Worm (Caenorhabditis elegans) whole organism, L3 larva: ENCODE data around the gene T13A10.64.

Experiments
- aly-2 ChIP-seq: fragments of 150-350 bp; optimal IDR thresholded peaks from 2 replicates; lab custom pipeline; 2014; ENCODE audit warnings: missing biosample characterization, missing genetic modification characterization
- ama-1 ChIP-seq: fragments of 150-350 bp; optimal IDR thresholded peaks from 2 replicates; lab custom pipeline; 2018
- ceh-28 ChIP-seq: fragments of 150-350 bp; optimal IDR thresholded peaks from 2 replicates; lab custom pipeline; 2014; ENCODE audit warnings: missing biosample characterization, missing genetic modification reagents, missing genetic modification characterization
- daf-12 ChIP-seq: fragments of 150-350 bp; optimal IDR thresholded peaks from 2 replicates; lab custom pipeline; 2014; ENCODE audit warnings: missing biosample characterization, missing genetic modification reagents, missing genetic modification characterization
- egl-27 ChIP-seq: sonication (generic microtip); optimal IDR thresholded peaks from 4 replicates; lab custom pipeline; 2017; ENCODE audit warnings: missing biosample characterization, missing genetic modification reagents, missing genetic modification characterization
- egl-5 ChIP-seq: fragments of 150-350 bp; optimal IDR thresholded peaks from 2 replicates; lab custom pipeline; 2017; ENCODE audit warnings: missing biosample characterization, missing genetic modification reagents, missing genetic modification characterization, inconsistent platforms
- elt-2 ChIP-seq: sonication (generic microtip); optimal IDR thresholded peaks from 2 replicates; lab custom pipeline; 2016; ENCODE audit warnings: missing genetic modification reagents, mild to moderate bottlenecking, missing genetic modification characterization, missing compliant biosample characterization
- elt-3 ChIP-seq, 3 experiments: fragments of 150-350 bp in 1 of 3; sonication (generic microtip) in 2 of 3; optimal IDR thresholded peaks; 2 replicates in 2 of 3; 4 replicates in 1 of 3; lab custom pipeline; 2014 to 2017; ENCODE audit warnings: missing biosample characterization in 3 of 3, missing genetic modification characterization in 3 of 3
- eor-1 ChIP-seq, 2 experiments: fragments of 150-350 bp; optimal IDR thresholded peaks; 2 replicates each; lab custom pipeline; 2014 to 2018; ENCODE audit warnings: missing biosample characterization in 2 of 2, missing genetic modification characterization in 2 of 2
- fkh-10 ChIP-seq: sonication (generic microtip); optimal IDR thresholded peaks from 2 replicates; lab custom pipeline; 2017; ENCODE audit warnings: missing biosample characterization, missing genetic modification reagents, missing genetic modification characterization
- hmg-11 ChIP-seq: sonication (generic microtip); optimal IDR thresholded peaks from 2 replicates; lab custom pipeline; 2016; ENCODE audit warnings: missing genetic modification characterization, missing compliant biosample characterization
- jun-1 ChIP-seq: fragments of 150-350 bp; optimal IDR thresholded peaks from 2 replicates; lab custom pipeline; 2014; ENCODE audit warnings: missing biosample characterization, missing genetic modification reagents, missing genetic modification characterization
- lin-15B ChIP-seq: fragments of 150-350 bp; optimal IDR thresholded peaks from 2 replicates; lab custom pipeline; 2014; ENCODE audit warnings: missing biosample characterization, missing genetic modification characterization
- mml-1 ChIP-seq: fragments of 150-350 bp; sonication (generic microtip); optimal IDR thresholded peaks from 3 replicates; lab custom pipeline; 2014; ENCODE audit warnings: missing biosample characterization, missing genetic modification characterization
- nhr-12 ChIP-seq: fragments of 150-350 bp; optimal IDR thresholded peaks from 2 replicates; lab custom pipeline; 2014; ENCODE audit warnings: missing biosample characterization, missing genetic modification characterization
- nhr-23 ChIP-seq: fragments of 150-350 bp; optimal IDR thresholded peaks from 2 replicates; lab custom pipeline; 2014; ENCODE audit warnings: missing biosample characterization, missing genetic modification reagents, missing genetic modification characterization
- nhr-237 ChIP-seq: fragments of 150-350 bp; optimal IDR thresholded peaks from 2 replicates; lab custom pipeline; 2014; ENCODE audit warnings: missing biosample characterization, missing genetic modification characterization
- nhr-25 ChIP-seq: sonication (generic microtip); optimal IDR thresholded peaks from 2 replicates; lab custom pipeline; 2017; ENCODE audit warnings: missing biosample characterization, missing genetic modification characterization
- nhr-28 ChIP-seq: fragments of 150-350 bp; optimal IDR thresholded peaks from 2 replicates; lab custom pipeline; 2014; ENCODE audit warnings: missing biosample characterization, missing genetic modification characterization
- nhr-43 ChIP-seq: sonication (generic microtip); optimal IDR thresholded peaks from 2 replicates; lab custom pipeline; 2016; ENCODE audit warnings: mild to moderate bottlenecking, missing genetic modification characterization, missing compliant biosample characterization; ENCODE audit not compliant: poor library complexity, severe bottlenecking
- nhr-76 ChIP-seq: fragments of 150-350 bp; sonication (generic microtip); optimal IDR thresholded peaks from 5 replicates; lab custom pipeline; 2014; ENCODE audit warnings: missing biosample characterization, missing genetic modification characterization
- nhr-77 ChIP-seq: fragments of 150-350 bp; optimal IDR thresholded peaks from 2 replicates; lab custom pipeline; 2014; ENCODE audit warnings: missing biosample characterization, missing genetic modification characterization
- pha-4 ChIP-seq: fragments of 150-350 bp; optimal IDR thresholded peaks from 2 replicates; lab custom pipeline; 2014; ENCODE audit warnings: missing biosample characterization, missing genetic modification reagents, missing genetic modification characterization
- pqm-1 ChIP-seq: fragments of 150-350 bp; optimal IDR thresholded peaks from 2 replicates; lab custom pipeline; 2017; ENCODE audit warnings: missing biosample characterization, missing genetic modification characterization, inconsistent platforms
- tbx-2 ChIP-seq: sonication (generic microtip); optimal IDR thresholded peaks from 2 replicates; lab custom pipeline; 2016; ENCODE audit warnings: mild to moderate bottlenecking, missing genetic modification characterization, missing compliant biosample characterization
- unc-62 ChIP-seq: fragments of 150-350 bp; sonication (generic microtip); optimal IDR thresholded peaks from 4 replicates; lab custom pipeline; 2014; ENCODE audit warnings: missing biosample characterization, missing genetic modification reagents, missing genetic modification characterization
- zag-1 ChIP-seq: fragments of 150-350 bp; optimal IDR thresholded peaks from 2 replicates; lab custom pipeline; 2014; ENCODE audit warnings: missing biosample characterization, missing genetic modification characterization
- ztf-4 ChIP-seq: fragments of 150-350 bp; optimal IDR thresholded peaks from 2 replicates; lab custom pipeline; 2014; ENCODE audit warnings: missing biosample characterization, missing genetic modification characterization

T13A10.64 gene

ce11 chrIV:6209337-6209736 is 45.4 kb upstream of the T13A10.64 start:
- TF ChIP-seq zag-1 (no peak), nhr-23 (no peak), pha-4 (tag; lab: Kevin White, UChicago) (peak; percentile 63)

DNA sequence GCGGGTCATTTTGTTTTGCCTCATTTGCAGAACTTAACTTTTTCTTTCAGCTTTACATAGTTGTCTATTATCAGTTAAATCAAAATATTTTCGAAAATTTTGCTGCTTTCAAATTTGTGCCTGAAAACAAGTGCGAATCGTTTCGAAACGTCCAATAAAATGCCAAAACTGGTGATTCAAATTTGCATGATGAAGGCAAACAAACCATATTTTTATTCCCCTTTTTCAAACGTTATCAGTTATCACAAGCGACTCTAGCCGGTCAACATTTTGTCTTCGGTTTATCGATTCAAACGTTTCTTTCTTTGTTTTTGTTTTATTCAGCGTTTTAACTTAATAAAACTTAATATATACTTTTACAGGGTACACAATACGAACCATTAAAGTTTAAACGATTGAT is 44.2 kb upstream of the T13A10.64 start, which contains the start of the genes ugt-24 and C49A9.6:
Gene ugt-24, minus strand, starts transcription at position 147 of the 400 bp plus-strand sequence.
Gene C49A9.6, plus strand, starts transcription at position 363 of the 400 bp plus-strand sequence.
- TF ChIP-seq pha-4 (tag; lab: Kevin White, UChicago) (peak; percentile 66), elt-2 (tag; lab: Kevin White, UChicago) (peak; percentile 71), eor-1 (tag; optimal IDR thresholded peaks at IDR 0.05; lab: Kevin White, UChicago) (no peak), pqm-1 (peak; percentile 59)

- TF ChIP-seq elt-2 (tag; lab: Kevin White, UChicago) (peak; percentile 37), unc-62 (GFP tag; lab: Kevin White, UChicago) (no peak)
Observed at ce11 chrIV:6213403-6213802, 41.3 kb upstream of the T13A10.64 start, which contains the start of gene C49A9.5. TSS of gene C49A9.5 (plus strand) at chrIV:6213673.

ce11 chrIV:6217066-6217465 is 37.7 kb upstream of the T13A10.64 start, which contains the start of gene C49A9.9:
TSS of gene C49A9.9 (plus strand) at chrIV:6217372.
- TF ChIP-seq ztf-4 (tag; lab: Kevin White, UChicago) (no peak), pqm-1 (peak; percentile 58), egl-5 (tag; lab: Kevin White, UChicago) (no peak), egl-27 (tag; lab: Kevin White, UChicago) (no peak), fkh-10 (no peak), pha-4 (tag; lab: Kevin White, UChicago) (peak; percentile 45), elt-2 (tag; lab: Kevin White, UChicago) (peak; percentile 56), nhr-43 (no peak), ceh-28 (tag; lab: Kevin White, UChicago) (no peak)
- TF ChIP-seq, all 47 proteins: peak for 3

- TF ChIP-seq hmg-11 = no peak
Observed at ce11 chrIV:6217503-6217902, 37.2 kb upstream of the T13A10.64 start.

DNA sequence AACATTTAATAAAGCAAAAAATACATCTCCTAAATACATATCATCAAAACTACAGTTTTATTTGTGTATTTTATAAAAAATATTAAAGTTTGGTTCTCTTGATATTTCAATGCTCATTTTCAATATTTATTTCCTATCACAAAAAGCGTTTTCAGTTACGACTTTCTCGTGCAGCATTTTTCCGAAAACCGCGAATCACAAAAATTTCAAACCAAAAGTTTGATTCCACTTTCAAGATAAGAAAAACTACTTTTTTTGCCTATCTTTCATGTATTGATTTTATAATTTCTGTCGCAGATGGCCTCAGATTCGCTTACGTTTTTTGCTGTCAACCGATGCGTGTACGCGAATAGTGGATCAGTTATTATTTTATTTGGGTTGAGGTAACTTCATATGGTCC is 35.3 kb upstream of the T13A10.64 start, which contains the start of gene C49A9.4:
Gene C49A9.4, plus strand, starts transcription at position 265 of the 400 bp plus-strand sequence.
- TF ChIP-seq ama-1 (no peak), aly-2 (tag; lab: Kevin White, UChicago) (no peak), nhr-25 (tag; lab: Kevin White, UChicago) (no peak), mml-1 (tag; lab: Kevin White, UChicago) (no peak), nhr-12 (tag; lab: Kevin White, UChicago) (no peak), elt-3 (tag; optimal IDR thresholded peaks at IDR 0.05; lab: Kevin White, UChicago) (no peak), lin-15B (no peak), ceh-28 (tag; lab: Kevin White, UChicago) (no peak), nhr-28 (tag; lab: Kevin White, UChicago) (no peak), pqm-1 (peak; percentile 39), nhr-237 (no peak), unc-62 (GFP tag; lab: Kevin White, UChicago) (no peak), daf-12 (tag; lab: Kevin White, UChicago) (no peak), nhr-76 (tag; lab: Kevin White, UChicago) (no peak), elt-2 (tag; lab: Kevin White, UChicago) (peak; percentile 73)
- TF ChIP-seq, all 47 proteins: peak for 2

ce11 chrIV:6220142-6220541 is 34.6 kb upstream of the T13A10.64 start:
- TF ChIP-seq elt-2 (tag; lab: Kevin White, UChicago) = peak; percentile 29

DNA sequence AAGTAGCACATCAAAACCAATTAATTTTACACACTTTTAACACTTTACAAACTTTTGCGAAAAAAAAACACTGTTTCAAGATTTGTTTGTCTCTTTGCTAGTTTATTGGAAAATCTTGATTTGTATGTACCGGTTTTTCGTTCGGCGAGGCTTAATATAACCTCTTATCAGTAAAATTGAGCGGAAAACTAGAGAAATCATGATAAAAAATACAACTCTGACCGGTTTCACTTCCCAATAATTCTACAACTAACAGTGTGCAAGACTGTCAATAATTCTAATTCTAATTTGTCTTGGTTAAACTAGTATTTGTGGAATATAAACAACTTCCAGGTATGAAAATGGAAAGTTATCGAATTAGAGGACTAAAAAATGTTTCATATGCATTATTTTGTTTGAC is 32.9 kb upstream of the T13A10.64 start, which contains the start of gene C49A9.3:
Gene C49A9.3, plus strand, starts transcription at position 212 of the 400 bp plus-strand sequence.
- no peak for TF ChIP-seq ama-1
- no peak for TF ChIP-seq nhr-77 (tag; lab: Kevin White, UChicago)
- TF ChIP-seq ztf-4 (tag; lab: Kevin White, UChicago) = no peak
- TF ChIP-seq pqm-1 = peak; percentile 44
- TF ChIP-seq tbx-2 (tag; lab: Kevin White, UChicago) = no peak
- no peak for TF ChIP-seq jun-1 (tag; lab: Kevin White, UChicago)
- peak; percentile 75 for TF ChIP-seq elt-2 (tag; lab: Kevin White, UChicago)
- peak; percentile 6 for TF ChIP-seq pha-4 (tag; lab: Kevin White, UChicago)
- TF ChIP-seq, all 47 proteins: peak for 3
